Fruit fly (Drosophila melanogaster) whole organism, embryonic: ENCODE measurements around the gene CG17364.

Source experiments
- Bteb2 ChIP-seq: fragments of 200-800 bp; sonication (Bioruptor generic); optimal IDR thresholded peaks from 2 replicates; lab custom pipeline; 2016; ENCODE audit warnings: missing biosample characterization, missing genetic modification characterization
- C15 ChIP-seq: fragments of 200-800 bp; sonication (Bioruptor generic); IDR thresholded peaks from 3 replicates; pipeline ENCODE4 v1.3.6; 2022; ENCODE audit warnings: missing biosample characterization, missing genetic modification characterization
- CG11398 ChIP-seq: fragments of 200-800 bp; sonication (Bioruptor generic); optimal IDR thresholded peaks from 2 replicates; lab custom pipeline; 2016; ENCODE audit warnings: missing biosample characterization, missing genetic modification characterization
- CG11456 ChIP-seq: fragments of 200-800 bp; sonication (Bioruptor generic); IDR thresholded peaks from 3 replicates; pipeline ENCODE4 v1.3.6; 2022; ENCODE audit warnings: missing biosample characterization, missing genetic modification characterization
- CG12104 ChIP-seq: fragments of 200-800 bp; sonication (Bioruptor generic); optimal IDR thresholded peaks from 3 replicates; lab custom pipeline; 2016; ENCODE audit warnings: missing biosample characterization, missing genetic modification characterization
- CG14710 ChIP-seq: fragments of 200-800 bp; sonication (Bioruptor generic); optimal IDR thresholded peaks from 3 replicates; lab custom pipeline; 2019; ENCODE audit warnings: missing biosample characterization, mild to moderate bottlenecking, missing genetic modification characterization, moderate library complexity
- CG16813 ChIP-seq: fragments of 200-800 bp; sonication (Bioruptor generic); IDR thresholded peaks from 3 replicates; pipeline ENCODE4 v1.3.6; 2022; ENCODE audit warnings: missing biosample characterization, missing genetic modification characterization; ENCODE audit not compliant: partially characterized antibody
- CG18764 ChIP-seq: fragments of 200-800 bp; sonication (Bioruptor generic); optimal IDR thresholded peaks from 3 replicates; lab custom pipeline; 2016; ENCODE audit warnings: missing biosample characterization, missing genetic modification characterization
- CG34224 ChIP-seq: fragments of 200-800 bp; sonication (Bioruptor generic); IDR thresholded peaks from 3 replicates; pipeline ENCODE4 v1.3.6; 2022; ENCODE audit warnings: missing biosample characterization, missing genetic modification characterization; ENCODE audit not compliant: partially characterized antibody
- CG6689 ChIP-seq: fragments of 200-800 bp; sonication (Bioruptor generic); IDR thresholded peaks from 2 replicates; pipeline ENCODE4 v1.3.6; 2022; ENCODE audit warnings: missing biosample characterization, missing genetic modification characterization
- CG6791 ChIP-seq: fragments of 200-800 bp; sonication (Bioruptor generic); IDR thresholded peaks from 3 replicates; pipeline ENCODE4 v1.3.6; 2022; ENCODE audit warnings: missing biosample characterization, missing genetic modification characterization; ENCODE audit not compliant: partially characterized antibody
- CG7786 ChIP-seq: fragments of 200-800 bp; sonication (Bioruptor generic); optimal IDR thresholded peaks from 2 replicates; lab custom pipeline; 2016; ENCODE audit warnings: missing biosample characterization, missing genetic modification characterization
- CG7963 ChIP-seq: fragments of 200-800 bp; sonication (Bioruptor generic); IDR thresholded peaks from 3 replicates; pipeline ENCODE4 v1.3.6; 2022; ENCODE audit warnings: missing biosample characterization, missing genetic modification characterization; ENCODE audit not compliant: partially characterized antibody
- CG9727 ChIP-seq: fragments of 200-800 bp; sonication (Bioruptor generic); optimal IDR thresholded peaks from 3 replicates; lab custom pipeline; 2017; ENCODE audit warnings: missing biosample characterization, mild to moderate bottlenecking, missing genetic modification characterization
- D19A ChIP-seq: fragments of 200-800 bp; optimal IDR thresholded peaks from 3 replicates; lab custom pipeline; 2019; ENCODE audit warnings: missing biosample characterization, mild to moderate bottlenecking, missing genetic modification characterization, moderate library complexity
- Deaf1 ChIP-seq: fragments of 200-800 bp; optimal IDR thresholded peaks from 3 replicates; lab custom pipeline; 2019; ENCODE audit warnings: missing biosample characterization, mild to moderate bottlenecking, missing genetic modification characterization, moderate library complexity
- Dek ChIP-seq: fragments of 200-800 bp; sonication (Bioruptor generic); optimal IDR thresholded peaks from 3 replicates; lab custom pipeline; 2019; ENCODE audit warnings: missing biosample characterization, mild to moderate bottlenecking, missing genetic modification characterization, moderate library complexity
- Ets65A ChIP-seq: fragments of 200-800 bp; sonication (Bioruptor generic); peaks from one replicate; lab custom pipeline; 2016; ENCODE audit warnings: missing biosample characterization, missing genetic modification characterization
- HmgD ChIP-seq: fragments of 200-800 bp; sonication (Bioruptor generic); optimal IDR thresholded peaks from 3 replicates; lab custom pipeline; 2016; ENCODE audit warnings: missing biosample characterization, missing genetic modification characterization
- NFAT ChIP-seq: fragments of 200-800 bp; sonication (Bioruptor generic); IDR thresholded peaks from 2 replicates; pipeline ENCODE4 v1.3.6; 2022; ENCODE audit warnings: missing biosample characterization, missing genetic modification characterization
- Nf-YB ChIP-seq: fragments of 200-800 bp; sonication (Bioruptor generic); optimal IDR thresholded peaks from 3 replicates; lab custom pipeline; 2019; ENCODE audit warnings: missing biosample characterization, mild to moderate bottlenecking, missing genetic modification characterization, moderate library complexity
- Oaz ChIP-seq: fragments of 200-800 bp; sonication (Bioruptor generic); IDR thresholded peaks from 2 replicates; pipeline ENCODE4 v1.3.6; 2022; ENCODE audit warnings: missing biosample characterization, missing genetic modification characterization
- Side ChIP-seq: fragments of 200-800 bp; sonication (Bioruptor generic); optimal IDR thresholded peaks from 2 replicates; lab custom pipeline; 2016; ENCODE audit warnings: missing biosample characterization, missing genetic modification characterization
- Tbp ChIP-seq: fragments of >200 bp; optimal IDR thresholded peaks from 2 replicates; lab custom pipeline; 2018; ENCODE audit warnings: missing biosample characterization, missing genetic modification characterization
- Vsx1 ChIP-seq: fragments of 200-800 bp; sonication (Bioruptor generic); optimal IDR thresholded peaks from 2 replicates; lab custom pipeline; 2017; ENCODE audit warnings: missing biosample characterization, mild to moderate bottlenecking, missing genetic modification characterization, missing genetic modification reagents
- ara ChIP-seq: fragments of 200-800 bp; sonication (Bioruptor generic); IDR thresholded peaks from 2 replicates; pipeline ENCODE4 v1.3.6; 2022; ENCODE audit warnings: missing biosample characterization, missing genetic modification characterization
- az2 ChIP-seq: fragments of 200-800 bp; sonication (Bioruptor generic); optimal IDR thresholded peaks from 3 replicates; lab custom pipeline; 2016; ENCODE audit warnings: missing biosample characterization, missing genetic modification characterization
- chinmo ChIP-seq: fragments of 200-800 bp; sonication (Bioruptor generic); IDR thresholded peaks from 4 replicates; pipeline ENCODE4 v1.3.6; 2022; ENCODE audit warnings: missing biosample characterization, missing genetic modification characterization; ENCODE audit not compliant: partially characterized antibody
- dimm ChIP-seq: fragments of 200-800 bp; sonication (Bioruptor generic); IDR thresholded peaks from 2 replicates; pipeline ENCODE4 v1.3.6; 2022; ENCODE audit warnings: missing biosample characterization, missing genetic modification characterization
- ewg ChIP-seq: fragments of 200-800 bp; sonication (Bioruptor generic); optimal IDR thresholded peaks from 3 replicates; lab custom pipeline; 2017; ENCODE audit warnings: mild to moderate bottlenecking, missing biosample characterization, missing genetic modification reagents, missing genetic modification characterization
- fru ChIP-seq: fragments of >200 bp; optimal IDR thresholded peaks from 2 replicates; lab custom pipeline; 2017
- ftz-f1 ChIP-seq: fragments of 200-800 bp; sonication (Bioruptor generic); optimal IDR thresholded peaks from 2 replicates; lab custom pipeline; 2016; ENCODE audit warnings: missing biosample characterization, missing genetic modification characterization
- fu2 ChIP-seq: fragments of 200-800 bp; sonication (Bioruptor generic); optimal IDR thresholded peaks from 2 replicates; lab custom pipeline; 2016; ENCODE audit warnings: missing biosample characterization, missing genetic modification characterization
- gfzf ChIP-seq: fragments of 200-800 bp; sonication (Bioruptor generic); optimal IDR thresholded peaks from 2 replicates; lab custom pipeline; 2016; ENCODE audit warnings: missing biosample characterization, mild to moderate bottlenecking, missing genetic modification characterization, moderate library complexity
- hbn ChIP-seq: fragments of 200-800 bp; sonication (Bioruptor generic); IDR thresholded peaks from 2 replicates; pipeline ENCODE4 v1.3.6; 2022; ENCODE audit warnings: missing biosample characterization, missing genetic modification characterization; ENCODE audit not compliant: partially characterized antibody
- lab ChIP-seq: fragments of 200-800 bp; sonication (Bioruptor generic); optimal IDR thresholded peaks from 3 replicates; lab custom pipeline; 2017; ENCODE audit warnings: missing biosample characterization, missing genetic modification characterization, mild to moderate bottlenecking, moderate library complexity, missing genetic modification reagents
- lmd ChIP-seq: fragments of 200-800 bp; sonication (Bioruptor generic); IDR thresholded peaks from 2 replicates; pipeline ENCODE4 v1.3.6; 2022; ENCODE audit warnings: missing biosample characterization, missing genetic modification characterization
- nerfin-1 ChIP-seq: fragments of 200-800 bp; sonication (Bioruptor generic); optimal IDR thresholded peaks from 3 replicates; lab custom pipeline; 2019; ENCODE audit warnings: missing biosample characterization, mild to moderate bottlenecking, missing genetic modification characterization, moderate library complexity
- nom ChIP-seq: fragments of 200-800 bp; sonication (Bioruptor generic); optimal IDR thresholded peaks from 2 replicates; lab custom pipeline; 2017; ENCODE audit warnings: missing biosample characterization, missing genetic modification characterization, mild to moderate bottlenecking, moderate library complexity, missing genetic modification reagents
- pfk ChIP-seq: fragments of 200-800 bp; sonication (Bioruptor generic); optimal IDR thresholded peaks from 2 replicates; lab custom pipeline; 2018; ENCODE audit warnings: missing biosample characterization, mild to moderate bottlenecking, missing genetic modification characterization, moderate library complexity
- phol ChIP-seq: fragments of 200-800 bp; sonication (Bioruptor generic); optimal IDR thresholded peaks from 3 replicates; lab custom pipeline; 2018; ENCODE audit warnings: missing biosample characterization, mild to moderate bottlenecking, missing genetic modification characterization, moderate library complexity
- pnt ChIP-seq: fragments of 200-800 bp; sonication (Bioruptor generic); optimal IDR thresholded peaks from 3 replicates; lab custom pipeline; 2016; ENCODE audit warnings: missing biosample characterization, missing genetic modification characterization
- ro ChIP-seq: fragments of 200-800 bp; sonication (Bioruptor generic); IDR thresholded peaks from 2 replicates; pipeline ENCODE4 v1.3.6; 2022; ENCODE audit warnings: missing biosample characterization, missing genetic modification characterization
- sima ChIP-seq: fragments of 200-800 bp; sonication (Bioruptor generic); optimal IDR thresholded peaks from 2 replicates; lab custom pipeline; 2016; ENCODE audit warnings: missing biosample characterization, missing genetic modification characterization
- slbo ChIP-seq: fragments of 200-800 bp; sonication (Bioruptor generic); IDR thresholded peaks from 2 replicates; pipeline ENCODE4 v1.3.6; 2022; ENCODE audit warnings: missing biosample characterization, missing genetic modification characterization
- sqz ChIP-seq: fragments of 200-800 bp; sonication (Bioruptor generic); optimal IDR thresholded peaks from 3 replicates; lab custom pipeline; 2018; ENCODE audit warnings: missing biosample characterization, mild to moderate bottlenecking, missing genetic modification characterization
- tio ChIP-seq: fragments of 200-800 bp; sonication (Bioruptor generic); optimal IDR thresholded peaks from 2 replicates; lab custom pipeline; 2017; ENCODE audit warnings: missing biosample characterization, missing genetic modification characterization, inconsistent platforms
- wor ChIP-seq: fragments of 200-800 bp; sonication (Bioruptor generic); IDR thresholded peaks from 2 replicates; pipeline ENCODE4 v1.3.6; 2022; ENCODE audit warnings: missing biosample characterization, missing genetic modification characterization

CG17364 gene

DNA sequence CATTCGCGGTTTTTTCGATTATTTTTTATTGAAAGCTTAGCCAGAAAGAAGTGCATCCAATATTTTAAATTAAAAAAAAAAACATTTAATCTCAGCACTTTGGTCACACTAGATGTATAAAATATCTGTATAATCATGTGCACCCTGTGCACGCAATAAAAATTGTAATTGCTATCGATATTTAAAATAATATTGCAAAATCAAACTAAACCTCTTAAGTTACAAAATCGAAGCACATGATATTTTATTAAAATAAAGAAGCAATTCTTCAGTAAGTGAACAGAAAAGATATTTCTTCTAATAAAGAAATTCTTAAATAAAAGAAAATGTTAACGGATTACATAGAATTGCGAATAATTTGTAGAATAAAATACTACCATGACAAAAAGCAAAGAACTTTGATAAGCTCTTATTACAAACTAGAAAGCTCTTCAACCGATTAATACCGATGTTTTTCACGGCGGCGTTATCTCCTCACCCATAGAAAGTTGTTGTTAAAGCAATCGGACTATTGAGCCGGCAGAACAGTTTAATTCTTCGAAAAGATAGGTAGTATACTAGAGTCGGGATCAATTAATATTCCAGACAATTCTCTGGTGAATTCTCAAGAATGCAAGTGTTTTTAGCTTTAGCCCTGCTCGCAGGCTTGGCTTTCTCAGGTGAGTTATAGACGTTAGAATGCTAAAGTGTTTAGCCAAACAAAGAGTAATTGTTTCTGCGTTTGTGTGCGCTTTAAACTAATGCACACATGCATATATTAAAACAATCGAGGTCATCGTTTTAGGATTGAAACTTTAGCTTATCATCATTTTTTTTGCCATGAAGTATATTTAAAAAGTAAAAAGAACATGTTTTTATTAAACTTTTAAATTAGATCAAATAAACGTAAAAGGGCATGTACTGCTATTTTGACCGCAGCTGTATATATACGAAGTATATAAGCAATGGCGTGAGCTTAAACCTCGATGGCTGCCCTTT is 831 bp upstream of the CG17364 start, which contains the start of gene CtsK1 (continued):
- TF ChIP-seq CG34224 (GFP tag; lab: Robert Waterston, UW) (peak; percentile 67; the same call in 2 of the 3 replicates), phol (tag; lab: Kevin White, UChicago) (peak; percentile 29), CG9727 (GFP tag; lab: Kevin White, UChicago) (peak; percentile 12), az2 (no peak), CG6791 (GFP tag; lab: Robert Waterston, UW) (peak; percentile 53; the same call in 1 of the 3 replicates), CG14710 (peak; percentile 44)

DNA sequence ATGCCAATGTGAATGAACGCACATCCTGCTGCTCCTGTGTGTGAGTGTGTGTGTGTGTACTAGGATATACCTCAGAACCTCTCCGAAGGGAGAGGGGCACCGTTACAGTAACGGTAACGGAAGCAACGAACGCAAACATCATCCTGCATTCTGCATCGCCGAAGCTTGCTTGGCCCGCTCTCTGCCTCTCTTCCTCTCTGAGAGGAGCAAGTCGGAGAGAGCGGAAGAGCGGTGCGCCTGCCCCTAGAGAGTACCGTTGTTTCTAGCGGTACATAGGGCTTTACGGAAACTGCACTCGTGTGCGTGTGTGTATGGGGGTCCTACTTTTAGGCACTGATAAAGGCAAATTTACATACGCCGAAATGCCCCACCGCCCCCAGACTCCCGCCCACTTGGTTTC is 1.9 kb downstream of the CG17364 start:
- TF ChIP-seq Vsx1 (GFP tag; lab: Kevin White, UChicago) (no peak), ftz-f1 (GFP tag; lab: Kevin White, UChicago) (no peak), sima (no peak), gfzf (GFP tag; lab: Kevin White, UChicago) (no peak), sqz (GFP tag; lab: Kevin White, UChicago) (no peak), hbn (GFP tag; lab: Robert Waterston, UW) (no peak), C15 (GFP tag; lab: Robert Waterston, UW) (no peak), Dek (tag; lab: Kevin White, UChicago) (no peak), chinmo (GFP tag; lab: Robert Waterston, UW) (0 out of 4 replicates have a peak, but pooled peaks have one; percentile 22), fu2 (GFP tag; lab: Kevin White, UChicago) (no peak), Deaf1 (peak; percentile 45), pfk (GFP tag; lab: Kevin White, UChicago) (no peak), pnt (no peak), Bteb2 (GFP tag; lab: Kevin White, UChicago) (no peak), CG12104 (GFP tag; lab: Kevin White, UChicago) (no peak), Oaz (GFP tag; lab: Robert Waterston, UW) (0 out of 2 replicates have a peak, but pooled peaks have one; percentile 4), NFAT (peak; percentile 18; the same call in 1 of the 2 replicates), Side (no peak), fru (lab: Kevin White, UChicago) (no peak), CG6689 (GFP tag; lab: Robert Waterston, UW) (no peak), CG11456 (0 out of 3 replicates have a peak, but pooled peaks have one; percentile 27), ewg (GFP tag; lab: Kevin White, UChicago) (no peak), nerfin-1 (tag; lab: Kevin White, UChicago) (no peak), Tbp (GFP tag; lab: Kevin White, UChicago) (no peak), CG7963 (GFP tag; lab: Robert Waterston, UW) (no peak), Nf-YB (GFP tag; lab: Kevin White, UChicago) (no peak), nom (no peak), D19A (tag; lab: Kevin White, UChicago) (no peak), HmgD (GFP tag; lab: Kevin White, UChicago) (no peak), CG7786 (no peak), ro (GFP tag; lab: Robert Waterston, UW) (no peak), wor (no peak), lab (no peak), lmd (GFP tag; lab: Robert Waterston, UW) (no peak), Ets65A (GFP tag; lab: Kevin White, UChicago) (peak; percentile 64), CG11398 (GFP tag; lab: Kevin White, UChicago) (no peak), CG16813 (GFP tag; lab: Robert Waterston, UW) (no peak), slbo (GFP tag; lab: Robert Waterston, UW) (no peak), CG18764 (GFP tag; lab: Kevin White, UChicago) (no peak), ara (GFP tag; lab: Robert Waterston, UW) (no peak), dimm (GFP tag; lab: Robert Waterston, UW) (no peak), tio (no peak)
